Fruit fly (Drosophila melanogaster): Measurements from ENCODE around the gene CG44362.

CG44362 gene

dm6 chr3L:11373821-11374581 lies 23.3 kb upstream of the CG44362 start:
- peak; percentile 34 for TF ChIP-seq topi (GFP tag; optimal IDR thresholded peaks at IDR 0.05)
- no peak for TF ChIP-seq Lpt (GFP tag; optimal IDR thresholded peaks at IDR 0.05)
- peak; percentile 68 for TF ChIP-seq Ets96B (tag; optimal IDR thresholded peaks at IDR 0.05)
- peak; percentile 34 for TF ChIP-seq Blimp-1 (GFP tag; optimal IDR thresholded peaks at IDR 0.05)
- TF ChIP-seq CG8119 (GFP tag; IDR thresholded peaks at IDR 0.05) = peak; percentile 35; the same call in 1 of the 3 replicates
- TF ChIP-seq CG11902 (GFP tag; optimal IDR thresholded peaks at IDR 0.05) = no peak
- TF ChIP-seq Met (GFP tag; optimal IDR thresholded peaks at IDR 0.05) = peak; percentile 49
- no peak for TF ChIP-seq salr (GFP tag; optimal IDR thresholded peaks at IDR 0.05)
- TF ChIP-seq CG11294 (GFP tag; IDR thresholded peaks at IDR 0.05) = no peak
- TF ChIP-seq Hr39 (GFP tag; optimal IDR thresholded peaks at IDR 0.05) = peak; percentile 33
- TF ChIP-seq CG15336 (GFP tag; IDR thresholded peaks at IDR 0.05) = peak; percentile 22; the same call in 1 of the 2 replicates
- TF ChIP-seq CG6163 (GFP tag; IDR thresholded peaks at IDR 0.05) = peak; percentile 49; the same call in 2 of the 3 replicates
- TF ChIP-seq Eip78C (GFP tag) = peak; percentile 82
- no peak for TF ChIP-seq Eip75B (GFP tag; optimal IDR thresholded peaks at IDR 0.05)
- no peak for TF ChIP-seq Ets21C (GFP tag; optimal IDR thresholded peaks at IDR 0.05)
- peak; percentile 18 for TF ChIP-seq pdm3 (GFP tag; optimal IDR thresholded peaks at IDR 0.05)
- TF ChIP-seq CG4318 (GFP tag; optimal IDR thresholded peaks at IDR 0.05) = no peak
- no peak for TF ChIP-seq Hr4 (GFP tag; optimal IDR thresholded peaks at IDR 0.05)
- no peak for TF ChIP-seq fd85E (GFP tag; optimal IDR thresholded peaks at IDR 0.05)
- TF ChIP-seq cyc (GFP tag; optimal IDR thresholded peaks at IDR 0.05) = peak; percentile 34
- TF ChIP-seq CG10669 (GFP tag; optimal IDR thresholded peaks at IDR 0.05) = peak; percentile 56
- TF ChIP-seq CG10631 (GFP tag; optimal IDR thresholded peaks at IDR 0.05) = peak; percentile 52
- peak; percentile 72 for TF ChIP-seq svp (GFP tag)
- no peak for TF ChIP-seq fkh (GFP tag; optimal IDR thresholded peaks at IDR 0.05)
- TF ChIP-seq CG16779 (tag; optimal IDR thresholded peaks at IDR 0.05) = no peak
- TF ChIP-seq vri (GFP tag; optimal IDR thresholded peaks at IDR 0.05) = no peak
- TF ChIP-seq OdsH (GFP tag; optimal IDR thresholded peaks at IDR 0.05) = peak; percentile 34
- TF ChIP-seq Sox15 (GFP tag; optimal IDR thresholded peaks at IDR 0.05) = no peak
- TF ChIP-seq dsx (GFP tag; optimal IDR thresholded peaks at IDR 0.05; ENCODE audit: poor library complexity, severe bottlenecking) = peak; percentile 60
- peak; percentile 49 for TF ChIP-seq CG3919 (GFP tag; optimal IDR thresholded peaks at IDR 0.05)
- TF ChIP-seq net (GFP tag; optimal IDR thresholded peaks at IDR 0.05) = no peak
- TF ChIP-seq CG9139 (GFP tag; optimal IDR thresholded peaks at IDR 0.05) = no peak
- TF ChIP-seq CG1621 (tag; optimal IDR thresholded peaks at IDR 0.05) = no peak
- TF ChIP-seq CG3032 (tag; optimal IDR thresholded peaks at IDR 0.05) = peak; percentile 83
- no peak for TF ChIP-seq Gug (GFP tag; IDR thresholded peaks at IDR 0.05)
- TF ChIP-seq CG6854 (GFP tag; optimal IDR thresholded peaks at IDR 0.05) = no peak
- peak; percentile 12 for TF ChIP-seq Sox14 (GFP tag; optimal IDR thresholded peaks at IDR 0.05)
- no peak for TF ChIP-seq CG6276 (GFP tag; optimal IDR thresholded peaks at IDR 0.05)
- peak; percentile 66 for TF ChIP-seq CG32006 (GFP tag; optimal IDR thresholded peaks at IDR 0.05)
- TF ChIP-seq Eip93F (GFP tag; optimal IDR thresholded peaks at IDR 0.05) = no peak
- TF ChIP-seq Sox102F (GFP tag; optimal IDR thresholded peaks at IDR 0.05) = peak; percentile 20
- no peak for TF ChIP-seq CG11762 (GFP tag; optimal IDR thresholded peaks at IDR 0.05; ENCODE audit: insufficient read depth)
- peak; percentile 25 for TF ChIP-seq CG7368 (GFP tag; optimal IDR thresholded peaks at IDR 0.05)
- TF ChIP-seq Hr38 (GFP tag; optimal IDR thresholded peaks at IDR 0.05) = no peak
- TF ChIP-seq eg (GFP tag; IDR thresholded peaks at IDR 0.05) = no peak
- peak in 1 of 2 experiments; percentile 52 for TF ChIP-seq ss (GFP tag; optimal IDR thresholded peaks at IDR 0.05)
- peak; percentile 57 for TF ChIP-seq CG6808 (GFP tag; optimal IDR thresholded peaks at IDR 0.05)
- no peak for TF ChIP-seq dac (GFP tag; optimal IDR thresholded peaks at IDR 0.05)
- TF ChIP-seq Smox (GFP tag; optimal IDR thresholded peaks at IDR 0.05) = peak; percentile 28
- TF ChIP-seq CG8319 (GFP tag; optimal IDR thresholded peaks at IDR 0.05) = no peak
- TF ChIP-seq CG6792 (GFP tag; optimal IDR thresholded peaks at IDR 0.05) = peak; percentile 12
